Fruit fly (Drosophila melanogaster): Measurements from ENCODE around the gene Ziz.

- TF ChIP-seq CG8478 (optimal IDR thresholded peaks at IDR 0.05): no peak
- TF ChIP-seq CTCF (optimal IDR thresholded peaks at IDR 0.05): no peak
Measured at dm6 chr2L:7528122-7528746, 32.1 kb upstream of the Ziz start.

Data from S2 (cell line).